Worm (Caenorhabditis elegans): ENCODE results near the gene Y40C5A.4.
"Not testable (repeated sequence)": the region's sequence is repeated elsewhere in the genome, so short reads cannot be mapped to it uniquely, and the experiment has no call there.

The Y40C5A.4 gene

ce11 chrIV:7365011-7365410 is at the start of gene Y40C5A.4:
Gene Y40C5A.4 (minus strand): TSS chrIV:7365111.
- TF ChIP-seq cog-1 (tag; optimal IDR thresholded peaks at IDR 0.05); ztf-29 (GFP tag; IDR thresholded peaks at IDR 0.05); ztf-23 (GFP tag; IDR thresholded peaks at IDR 0.05): not testable (repeated sequence)

DNA sequence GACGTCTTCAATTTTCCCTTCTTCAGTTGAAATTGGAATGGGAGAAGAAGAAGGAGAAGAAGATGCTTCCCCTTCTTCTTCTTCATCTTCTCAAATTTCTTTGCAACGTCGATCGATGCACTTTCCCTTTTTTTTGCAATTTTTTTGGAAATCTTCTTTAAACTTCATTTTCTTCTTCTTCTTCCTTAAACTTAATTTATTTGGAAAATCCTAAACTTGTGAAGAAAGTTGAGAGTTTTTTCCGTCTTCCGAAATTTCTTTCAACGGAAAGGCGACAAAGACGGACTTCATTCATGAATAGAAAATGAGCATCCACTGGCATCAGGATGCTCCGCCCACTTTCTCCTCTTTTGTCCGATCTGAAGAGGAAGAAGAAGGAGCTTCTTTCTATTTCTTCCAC is 49.3 kb upstream of the Y40C5A.4 start:
- TF ChIP-seq med-1 (GFP tag; optimal IDR thresholded peaks at IDR 0.05; ENCODE audit: insufficient read depth) (no peak), flt-1 (GFP tag; IDR thresholded peaks at IDR 0.05) (no peak), ztf-29 (GFP tag; IDR thresholded peaks at IDR 0.05) (no peak), klf-2 (GFP tag; conservative IDR thresholded peaks at IDR 0.05) (no peak), T22C8.4 (GFP tag; IDR thresholded peaks at IDR 0.05) (no peak), cog-1 (tag; optimal IDR thresholded peaks at IDR 0.05) (no peak), ztf-23 (GFP tag; IDR thresholded peaks at IDR 0.05) (no peak), ref-1 (GFP tag; conservative IDR thresholded peaks at IDR 0.05) (no peak), tab-1 (GFP tag; IDR thresholded peaks at IDR 0.05) (no peak)

- TF ChIP-seq cog-1 (tag; optimal IDR thresholded peaks at IDR 0.05) (no peak), ztf-23 (GFP tag; IDR thresholded peaks at IDR 0.05) (no peak), ztf-29 (GFP tag; IDR thresholded peaks at IDR 0.05) (no peak), T22C8.4 (GFP tag; IDR thresholded peaks at IDR 0.05) (no peak), med-1 (GFP tag; optimal IDR thresholded peaks at IDR 0.05; ENCODE audit: insufficient read depth) (no peak), klf-2 (GFP tag; conservative IDR thresholded peaks at IDR 0.05) (no peak), ref-1 (GFP tag; conservative IDR thresholded peaks at IDR 0.05) (no peak), flt-1 (GFP tag; IDR thresholded peaks at IDR 0.05) (no peak), tab-1 (GFP tag; IDR thresholded peaks at IDR 0.05) (no peak)
These were observed 48.7 kb upstream of the Y40C5A.4 start for ce11 chrIV:7413573-7413972.

DNA sequence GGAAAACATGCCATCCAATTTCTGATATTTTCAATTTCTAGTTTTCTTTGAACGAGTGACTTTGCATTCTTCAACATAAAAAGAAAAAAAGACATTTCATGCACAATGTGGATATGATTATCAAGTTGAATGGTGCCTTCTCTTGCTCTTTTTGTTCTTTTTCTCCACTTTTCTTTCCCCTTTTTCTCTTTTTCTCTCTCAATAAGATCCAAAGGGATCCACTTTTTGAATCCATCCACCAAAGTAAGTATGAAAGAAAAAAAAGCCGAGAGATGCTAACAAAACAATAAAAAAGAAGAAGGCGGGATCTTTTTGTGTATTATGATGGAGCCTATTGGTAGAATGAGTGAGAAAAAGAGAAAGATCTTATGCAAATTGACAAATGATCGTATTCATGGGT is 42.4 kb upstream of the Y40C5A.4 start:
- TF ChIP-seq cog-1 (tag; optimal IDR thresholded peaks at IDR 0.05) (no peak), tab-1 (GFP tag; IDR thresholded peaks at IDR 0.05) (no peak)

DNA sequence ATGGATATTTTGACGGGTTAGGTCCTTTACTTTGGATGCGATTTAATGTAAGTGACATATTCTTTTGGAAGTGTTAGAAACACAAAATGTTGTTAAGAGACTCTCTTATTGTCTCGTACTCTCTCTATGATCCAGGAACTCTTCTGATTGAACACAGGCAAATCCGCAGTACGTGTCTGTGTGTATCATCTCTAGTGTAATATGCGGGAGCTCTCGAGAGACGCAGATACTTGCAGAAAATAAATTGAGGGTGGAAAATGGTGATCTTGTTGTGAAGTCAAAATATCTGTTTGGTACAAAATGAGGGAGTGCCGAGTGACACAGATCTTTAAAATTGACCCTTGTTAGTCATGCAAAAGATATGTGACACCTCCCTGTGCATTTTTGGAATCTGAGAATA is 41.8 kb upstream of the Y40C5A.4 start:
- TF ChIP-seq cog-1 (tag; optimal IDR thresholded peaks at IDR 0.05) = no peak
- no peak for TF ChIP-seq ztf-29 (GFP tag; IDR thresholded peaks at IDR 0.05)
- no peak for TF ChIP-seq med-1 (GFP tag; optimal IDR thresholded peaks at IDR 0.05; ENCODE audit: insufficient read depth)
- no peak for TF ChIP-seq T22C8.4 (GFP tag; IDR thresholded peaks at IDR 0.05)
- no peak for TF ChIP-seq flt-1 (GFP tag; IDR thresholded peaks at IDR 0.05)
- TF ChIP-seq tab-1 (GFP tag; IDR thresholded peaks at IDR 0.05) = no peak
- TF ChIP-seq klf-2 (GFP tag; conservative IDR thresholded peaks at IDR 0.05) = no peak
- no peak for TF ChIP-seq ref-1 (GFP tag; conservative IDR thresholded peaks at IDR 0.05)
- no peak for TF ChIP-seq ztf-23 (GFP tag; IDR thresholded peaks at IDR 0.05)

DNA sequence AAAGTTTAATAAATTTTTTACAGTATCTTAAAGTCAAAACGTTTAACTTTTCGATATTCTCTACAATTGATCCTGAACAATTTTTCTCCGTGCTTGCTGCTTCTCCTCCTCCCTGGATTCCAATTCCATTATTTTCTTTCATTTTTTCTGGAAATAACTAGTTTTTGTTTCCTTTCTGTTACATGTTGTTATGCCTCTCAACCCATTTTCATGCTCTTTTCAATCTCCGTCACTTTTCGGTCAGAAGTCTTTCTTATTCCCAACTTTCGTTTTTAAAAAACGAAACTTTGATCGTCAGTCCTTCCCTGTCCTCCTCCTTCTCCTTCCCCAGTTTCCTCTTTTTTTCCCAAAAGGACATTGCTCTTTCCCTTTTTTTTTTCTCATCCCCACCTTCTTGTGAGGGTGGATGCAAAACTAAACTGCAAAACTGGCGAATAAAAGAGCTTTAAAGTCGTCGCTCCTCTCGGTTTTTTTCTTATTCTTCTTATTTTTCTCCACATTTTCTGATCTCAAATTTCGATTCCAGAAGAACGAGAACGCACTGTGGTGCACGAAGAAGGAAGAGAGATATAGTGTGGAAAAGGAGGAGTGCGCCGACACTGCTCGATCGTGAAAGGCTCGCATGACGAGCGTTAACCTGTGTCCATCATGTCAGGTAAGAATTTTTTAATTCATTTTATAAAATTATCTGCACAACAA is 40.2 kb upstream of the Y40C5A.4 start, which contains the start of the genes C48A7.16 and egl-19:
TSS of gene C48A7.16 (plus strand) at position 544 of the 699 bp plus-strand sequence.
TSS of gene egl-19 (plus strand) at position 649 of the 699 bp plus-strand sequence.
- no peak for TF ChIP-seq ztf-29 (GFP tag; IDR thresholded peaks at IDR 0.05)
- TF ChIP-seq ref-1 (GFP tag; conservative IDR thresholded peaks at IDR 0.05) = no peak
- TF ChIP-seq med-1 (GFP tag; optimal IDR thresholded peaks at IDR 0.05; ENCODE audit: insufficient read depth) = no peak
- TF ChIP-seq T22C8.4 (GFP tag; IDR thresholded peaks at IDR 0.05) = no peak
- no peak for TF ChIP-seq tab-1 (GFP tag; IDR thresholded peaks at IDR 0.05)
- no peak for TF ChIP-seq cog-1 (tag; optimal IDR thresholded peaks at IDR 0.05)
- no peak for TF ChIP-seq flt-1 (GFP tag; IDR thresholded peaks at IDR 0.05)
- TF ChIP-seq klf-2 (GFP tag; conservative IDR thresholded peaks at IDR 0.05) = no peak
- TF ChIP-seq ztf-23 (GFP tag; IDR thresholded peaks at IDR 0.05) = no peak

- TF ChIP-seq ztf-29 (GFP tag; IDR thresholded peaks at IDR 0.05) (no peak), tab-1 (GFP tag; IDR thresholded peaks at IDR 0.05) (no peak), ztf-23 (GFP tag; IDR thresholded peaks at IDR 0.05) (no peak), med-1 (GFP tag; optimal IDR thresholded peaks at IDR 0.05; ENCODE audit: insufficient read depth) (no peak)
These were observed 38.5 kb upstream of the Y40C5A.4 start for ce11 chrIV:7403422-7403821.

DNA sequence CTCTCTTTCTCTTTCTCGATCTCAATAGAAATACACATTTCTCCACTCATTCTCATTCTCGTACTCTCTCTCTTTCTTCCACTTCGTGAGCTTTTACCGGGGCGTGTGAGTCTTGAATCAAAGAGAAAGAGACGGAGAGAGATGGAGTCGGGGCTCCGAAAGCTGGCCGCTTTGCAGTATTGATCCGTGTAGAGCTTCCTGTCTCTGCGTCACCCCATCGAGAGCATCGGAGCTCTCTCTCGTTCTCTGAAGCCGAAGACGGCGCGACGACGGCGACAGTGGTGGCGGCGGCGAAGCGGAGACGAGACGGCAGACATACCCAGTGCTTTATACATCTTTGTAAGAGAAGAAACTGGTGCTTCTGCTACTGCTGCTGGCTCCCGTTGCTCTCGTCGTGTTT is 37.2 kb upstream of the Y40C5A.4 start:
- TF ChIP-seq cog-1 (tag; optimal IDR thresholded peaks at IDR 0.05) (peak; percentile 36), tab-1 (GFP tag; IDR thresholded peaks at IDR 0.05) (no peak), klf-2 (GFP tag; conservative IDR thresholded peaks at IDR 0.05) (no peak), med-1 (GFP tag; optimal IDR thresholded peaks at IDR 0.05; ENCODE audit: insufficient read depth) (no peak), ztf-23 (GFP tag; IDR thresholded peaks at IDR 0.05) (no peak), ref-1 (GFP tag; conservative IDR thresholded peaks at IDR 0.05) (no peak), T22C8.4 (GFP tag; IDR thresholded peaks at IDR 0.05) (peak; percentile 81), flt-1 (GFP tag; IDR thresholded peaks at IDR 0.05) (no peak)

DNA sequence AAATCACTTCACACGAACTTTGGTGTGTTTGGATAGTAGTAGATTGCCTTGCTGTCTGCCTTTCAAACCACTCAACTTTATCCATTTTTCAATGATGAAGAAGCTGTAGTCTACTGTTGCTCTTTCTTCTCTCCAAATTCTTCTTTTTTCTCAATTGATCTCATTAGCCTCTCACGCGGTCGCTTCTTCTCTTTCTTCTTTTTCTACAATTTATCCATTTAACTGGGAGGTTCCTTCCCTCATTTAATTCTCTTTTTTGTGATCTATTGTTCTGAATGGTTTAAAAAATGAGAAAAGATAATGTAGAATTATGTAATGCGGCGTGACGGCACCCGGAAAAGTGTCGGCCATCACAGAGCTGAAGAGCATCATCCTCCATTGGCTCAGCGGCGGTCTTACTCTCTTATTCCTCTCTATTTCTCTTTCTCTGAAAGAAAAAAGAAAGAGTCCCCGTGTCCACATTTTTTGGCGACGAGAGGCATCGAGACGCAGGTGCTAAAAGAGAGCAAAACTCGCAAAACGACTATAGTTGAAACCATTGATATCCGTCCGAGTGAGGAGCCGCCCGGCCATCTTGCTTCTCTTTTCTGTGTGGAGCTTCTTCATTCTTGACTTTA is 35.7 kb upstream of the Y40C5A.4 start:
- TF ChIP-seq tab-1 (GFP tag; IDR thresholded peaks at IDR 0.05) = no peak

- TF ChIP-seq ztf-23 (GFP tag; IDR thresholded peaks at IDR 0.05) (no peak), ztf-29 (GFP tag; IDR thresholded peaks at IDR 0.05) (no peak), cog-1 (tag; optimal IDR thresholded peaks at IDR 0.05) (no peak), tab-1 (GFP tag; IDR thresholded peaks at IDR 0.05) (no peak), ref-1 (GFP tag; conservative IDR thresholded peaks at IDR 0.05) (no peak), flt-1 (GFP tag; IDR thresholded peaks at IDR 0.05) (no peak), klf-2 (GFP tag; conservative IDR thresholded peaks at IDR 0.05) (no peak), med-1 (GFP tag; optimal IDR thresholded peaks at IDR 0.05; ENCODE audit: insufficient read depth) (no peak), T22C8.4 (GFP tag; IDR thresholded peaks at IDR 0.05) (no peak)
These were observed 32.6 kb upstream of the Y40C5A.4 start for ce11 chrIV:7397507-7397906.
